Worm (Caenorhabditis elegans) whole organism, mixed stage, embryonic: Measurements from ENCODE around the gene npp-15.

Experiments
- ceh-39 ChIP-seq: fragments of 150-350 bp; optimal IDR thresholded peaks from 2 replicates; lab custom pipeline; 2014; ENCODE audit warnings: missing biosample characterization, missing genetic modification characterization
- drap-1 ChIP-seq: fragments of 200-800 bp; sonication (Bioruptor generic); optimal IDR thresholded peaks from 3 replicates; lab custom pipeline; 2018; ENCODE audit warnings: mild to moderate bottlenecking, missing genetic modification characterization, missing compliant biosample characterization
- elt-1 ChIP-seq: sonication (generic microtip); optimal IDR thresholded peaks from 2 replicates; lab custom pipeline; 2017; ENCODE audit warnings: missing genetic modification characterization, mild to moderate bottlenecking, missing compliant biosample characterization, antibody characterized with exemption, moderate library complexity, borderline replicate concordance; ENCODE audit not compliant: insufficient read depth
- elt-3 ChIP-seq: fragments of 150-350 bp; optimal IDR thresholded peaks from 2 replicates; lab custom pipeline; 2014; ENCODE audit warnings: missing biosample characterization, missing genetic modification characterization
- lsy-2 ChIP-seq: fragments of 150-350 bp; optimal IDR thresholded peaks from 2 replicates; lab custom pipeline; 2014; ENCODE audit warnings: missing biosample characterization, missing genetic modification characterization
- nhr-12 ChIP-seq: fragments of 150-350 bp; optimal IDR thresholded peaks from 2 replicates; lab custom pipeline; 2014; ENCODE audit warnings: missing biosample characterization, missing genetic modification characterization
- nhr-28 ChIP-seq: fragments of 150-350 bp; optimal IDR thresholded peaks from 2 replicates; lab custom pipeline; 2014; ENCODE audit warnings: missing biosample characterization, missing genetic modification characterization
- pha-4 ChIP-seq: fragments of 150-350 bp; optimal IDR thresholded peaks from 2 replicates; lab custom pipeline; 2018; ENCODE audit warnings: missing biosample characterization, missing genetic modification reagents, missing genetic modification characterization
- sem-2 ChIP-seq: fragments of 200-800 bp; sonication (Bioruptor generic); optimal IDR thresholded peaks from 2 replicates; lab custom pipeline; 2018; ENCODE audit warnings: mild to moderate bottlenecking, missing genetic modification characterization, missing compliant biosample characterization
- snpc-4 ChIP-seq: fragments of 150-350 bp; optimal IDR thresholded peaks from 2 replicates; lab custom pipeline; 2014; ENCODE audit warnings: missing biosample characterization, missing genetic modification characterization
- unc-120 ChIP-seq: sonication (generic microtip); optimal IDR thresholded peaks from 2 replicates; lab custom pipeline; 2017; ENCODE audit warnings: missing genetic modification characterization, missing compliant biosample characterization; ENCODE audit not compliant: poor library complexity, severe bottlenecking
- unc-39 ChIP-seq: fragments of 150-350 bp; optimal IDR thresholded peaks from 2 replicates; lab custom pipeline; 2014; ENCODE audit warnings: missing biosample characterization, missing genetic modification characterization
- unc-62 ChIP-seq: fragments of 150-350 bp; optimal IDR thresholded peaks from 2 replicates; lab custom pipeline; 2014; ENCODE audit warnings: missing biosample characterization, missing genetic modification reagents, missing genetic modification characterization
- ztf-11 ChIP-seq: fragments of 150-350 bp; optimal IDR thresholded peaks from 2 replicates; lab custom pipeline; 2014; ENCODE audit warnings: missing biosample characterization, missing genetic modification characterization

ce11 chrIII:7953208-7953607 is 24.4 kb downstream of the npp-15 start, which contains the start of gene let-754:
- TF ChIP-seq nhr-12 (tag; lab: Kevin White, UChicago) = no peak
- no peak for TF ChIP-seq unc-120
- TF ChIP-seq lsy-2 (tag; lab: Kevin White, UChicago) = no peak
- no peak for TF ChIP-seq elt-1
- no peak for TF ChIP-seq nhr-28 (tag; lab: Kevin White, UChicago)
- no peak for TF ChIP-seq unc-39 (tag; lab: Kevin White, UChicago)
- TF ChIP-seq ceh-39 (tag; lab: Kevin White, UChicago) = no peak
- TF ChIP-seq unc-62 = no peak
- TF ChIP-seq snpc-4 (tag; lab: Kevin White, UChicago) = no peak
- no peak for TF ChIP-seq ztf-11 (tag; lab: Kevin White, UChicago)
- no peak for TF ChIP-seq drap-1
- TF ChIP-seq elt-3 = no peak
- no peak for TF ChIP-seq sem-2
- TF ChIP-seq pha-4 (tag; lab: Kevin White, UChicago) = no peak
